Worm (Caenorhabditis elegans) whole organism, mixed stage, embryonic: ENCODE data around the gene hcp-2.

Source experiments
- M03D4.4 ChIP-seq: sonication (generic microtip); optimal IDR thresholded peaks from 2 replicates; lab custom pipeline; 2017; ENCODE audit warnings: mild to moderate bottlenecking, missing genetic modification characterization, missing compliant biosample characterization
- bed-3 ChIP-seq: fragments of 200-800 bp; sonication (Bioruptor generic); optimal IDR thresholded peaks from 3 replicates; lab custom pipeline; 2018; ENCODE audit warnings: mild to moderate bottlenecking, missing genetic modification characterization, moderate library complexity, missing compliant biosample characterization
- blmp-1 ChIP-seq: fragments of 150-350 bp; optimal IDR thresholded peaks from 2 replicates; lab custom pipeline; 2014; ENCODE audit warnings: missing biosample characterization, missing genetic modification characterization
- ceh-39 ChIP-seq: fragments of 150-350 bp; optimal IDR thresholded peaks from 2 replicates; lab custom pipeline; 2014; ENCODE audit warnings: missing biosample characterization, missing genetic modification characterization
- ceh-43 ChIP-seq: fragments of 200-800 bp; sonication (Bioruptor generic); optimal IDR thresholded peaks from 2 replicates; lab custom pipeline; 2018; ENCODE audit warnings: mild to moderate bottlenecking, missing genetic modification characterization, moderate library complexity, missing compliant biosample characterization
- ces-1 ChIP-seq: fragments of 150-350 bp; optimal IDR thresholded peaks from 2 replicates; lab custom pipeline; 2014; ENCODE audit warnings: missing biosample characterization, missing genetic modification reagents, missing genetic modification characterization
- drap-1 ChIP-seq: fragments of 200-800 bp; sonication (Bioruptor generic); optimal IDR thresholded peaks from 3 replicates; lab custom pipeline; 2018; ENCODE audit warnings: mild to moderate bottlenecking, missing genetic modification characterization, missing compliant biosample characterization
- elt-1 ChIP-seq: sonication (generic microtip); optimal IDR thresholded peaks from 2 replicates; lab custom pipeline; 2017; ENCODE audit warnings: missing genetic modification characterization, mild to moderate bottlenecking, missing compliant biosample characterization, antibody characterized with exemption, moderate library complexity, borderline replicate concordance; ENCODE audit not compliant: insufficient read depth
- elt-3 ChIP-seq: fragments of 150-350 bp; optimal IDR thresholded peaks from 2 replicates; lab custom pipeline; 2014; ENCODE audit warnings: missing biosample characterization, missing genetic modification characterization
- flh-1 ChIP-seq: fragments of 200-800 bp; sonication (Bioruptor generic); optimal IDR thresholded peaks from 2 replicates; lab custom pipeline; 2018; ENCODE audit warnings: mild to moderate bottlenecking, missing genetic modification characterization, moderate library complexity, missing compliant biosample characterization
- ham-2 ChIP-seq: fragments of 200-800 bp; sonication (Bioruptor generic); optimal IDR thresholded peaks from 2 replicates; lab custom pipeline; 2018; ENCODE audit warnings: mild to moderate bottlenecking, missing genetic modification characterization, missing compliant biosample characterization
- hlh-1 ChIP-seq: fragments of 150-350 bp; optimal IDR thresholded peaks from 2 replicates; lab custom pipeline; 2014; ENCODE audit warnings: missing biosample characterization, missing genetic modification reagents, missing genetic modification characterization
- lin-13 ChIP-seq: fragments of 150-350 bp; optimal IDR thresholded peaks from 2 replicates; lab custom pipeline; 2014; ENCODE audit warnings: missing biosample characterization, missing genetic modification characterization
- lin-32 ChIP-seq: fragments of 200-800 bp; sonication (Bioruptor generic); optimal IDR thresholded peaks from 2 replicates; lab custom pipeline; 2018; ENCODE audit warnings: mild to moderate bottlenecking, missing genetic modification characterization, missing compliant biosample characterization
- mab-5 ChIP-seq: fragments of 150-350 bp; optimal IDR thresholded peaks from 2 replicates; lab custom pipeline; 2014; ENCODE audit warnings: missing biosample characterization, missing genetic modification characterization
- mls-2 ChIP-seq: sonication (generic microtip); optimal IDR thresholded peaks from 2 replicates; lab custom pipeline; 2016; ENCODE audit warnings: mild to moderate bottlenecking, missing genetic modification characterization, moderate library complexity, missing compliant biosample characterization
- nhr-2 ChIP-seq: fragments of 150-350 bp; optimal IDR thresholded peaks from 2 replicates; lab custom pipeline; 2014; ENCODE audit warnings: missing biosample characterization, missing genetic modification characterization
- nhr-237 ChIP-seq: fragments of 150-350 bp; optimal IDR thresholded peaks from 2 replicates; lab custom pipeline; 2014; ENCODE audit warnings: missing biosample characterization, missing genetic modification characterization
- nhr-28 ChIP-seq: fragments of 150-350 bp; optimal IDR thresholded peaks from 2 replicates; lab custom pipeline; 2014; ENCODE audit warnings: missing biosample characterization, missing genetic modification characterization
- nhr-76 ChIP-seq: sonication (generic microtip); optimal IDR thresholded peaks from 2 replicates; lab custom pipeline; 2017; ENCODE audit warnings: missing biosample characterization, missing genetic modification characterization
- pha-4 ChIP-seq: fragments of 150-350 bp; optimal IDR thresholded peaks from 2 replicates; lab custom pipeline; 2018; ENCODE audit warnings: missing biosample characterization, missing genetic modification reagents, missing genetic modification characterization
- sem-2 ChIP-seq: fragments of 200-800 bp; sonication (Bioruptor generic); optimal IDR thresholded peaks from 2 replicates; lab custom pipeline; 2018; ENCODE audit warnings: mild to moderate bottlenecking, missing genetic modification characterization, missing compliant biosample characterization
- snpc-4 ChIP-seq: fragments of 150-350 bp; optimal IDR thresholded peaks from 2 replicates; lab custom pipeline; 2014; ENCODE audit warnings: missing biosample characterization, missing genetic modification characterization
- tbx-8 ChIP-seq: fragments of 200-800 bp; sonication (Bioruptor generic); optimal IDR thresholded peaks from 2 replicates; lab custom pipeline; 2018; ENCODE audit warnings: mild to moderate bottlenecking, missing genetic modification characterization, moderate library complexity, missing compliant biosample characterization
- unc-120 ChIP-seq: sonication (generic microtip); optimal IDR thresholded peaks from 2 replicates; lab custom pipeline; 2017; ENCODE audit warnings: missing genetic modification characterization, missing compliant biosample characterization; ENCODE audit not compliant: poor library complexity, severe bottlenecking
- unc-39 ChIP-seq: fragments of 150-350 bp; optimal IDR thresholded peaks from 2 replicates; lab custom pipeline; 2014; ENCODE audit warnings: missing biosample characterization, missing genetic modification characterization
- unc-62 ChIP-seq: fragments of 150-350 bp; optimal IDR thresholded peaks from 2 replicates; lab custom pipeline; 2014; ENCODE audit warnings: missing biosample characterization, missing genetic modification reagents, missing genetic modification characterization
- zip-8 ChIP-seq: fragments of 150-350 bp; optimal IDR thresholded peaks from 2 replicates; lab custom pipeline; 2014; ENCODE audit warnings: missing biosample characterization, missing genetic modification characterization
- ztf-11 ChIP-seq: fragments of 150-350 bp; optimal IDR thresholded peaks from 2 replicates; lab custom pipeline; 2014; ENCODE audit warnings: missing biosample characterization, missing genetic modification characterization

The hcp-2 gene

DNA sequence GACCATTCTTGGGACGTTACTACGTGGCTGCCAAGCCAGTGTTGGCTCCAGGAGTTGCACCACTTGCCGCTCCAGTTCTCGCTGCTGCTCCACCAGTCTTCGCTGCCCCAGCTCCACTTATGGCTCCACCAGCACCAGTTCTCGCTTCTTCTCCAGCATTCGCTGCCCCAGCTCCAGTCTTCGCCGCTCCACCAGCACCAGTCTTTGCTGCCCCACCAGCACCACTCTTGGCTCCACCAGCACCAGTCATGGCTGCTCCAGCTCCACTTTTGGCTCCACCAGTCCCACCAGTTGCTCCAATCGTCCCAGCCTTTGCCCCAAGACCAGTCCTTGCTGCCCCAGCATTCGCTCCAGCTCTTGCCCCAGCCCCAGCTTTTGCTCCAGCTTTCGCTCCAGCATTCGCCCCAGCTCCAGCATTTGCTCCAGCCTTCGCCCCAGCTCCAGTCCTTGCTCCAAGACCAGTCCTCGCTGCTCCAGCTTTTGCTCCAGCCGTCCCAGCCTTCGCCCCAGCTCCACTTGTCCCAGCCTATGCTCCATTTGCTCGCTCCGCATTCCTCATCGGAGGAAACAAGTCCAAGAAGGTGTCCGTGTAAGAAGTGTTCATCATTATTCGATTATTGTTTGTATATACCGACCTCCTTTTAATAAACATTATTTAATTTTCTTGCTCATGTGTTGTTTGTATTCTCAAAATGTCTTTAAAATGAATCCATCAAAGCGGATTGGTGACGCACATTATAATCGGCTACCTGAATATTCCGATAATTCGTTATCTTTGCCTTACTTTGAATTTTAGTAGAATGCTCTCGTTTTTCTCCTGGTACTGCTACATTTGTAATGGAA, 19.8 kb upstream of the hcp-2 start, which contains the start of gene T06E4.7:
Gene T06E4.7, plus strand, starts transcription at position 793 of the 843 bp plus-strand sequence.
- TF ChIP-seq blmp-1 (tag; lab: Kevin White, UChicago) (no peak), nhr-28 (no peak), drap-1 (no peak), nhr-2 (tag; lab: Kevin White, UChicago) (no peak), snpc-4 (tag; lab: Kevin White, UChicago) (no peak), hlh-1 (tag; lab: Kevin White, UChicago) (no peak), pha-4 (tag; lab: Kevin White, UChicago) (no peak), nhr-76 (tag; lab: Kevin White, UChicago) (no peak), ceh-43 (GFP tag; lab: Kevin White, UChicago) (no peak), lin-13 (tag; lab: Kevin White, UChicago) (no peak), unc-62 (GFP tag; lab: Kevin White, UChicago) (no peak), mab-5 (tag; lab: Kevin White, UChicago) (no peak), elt-3 (tag; lab: Kevin White, UChicago) (no peak), elt-1 (no peak), nhr-237 (no peak)

DNA sequence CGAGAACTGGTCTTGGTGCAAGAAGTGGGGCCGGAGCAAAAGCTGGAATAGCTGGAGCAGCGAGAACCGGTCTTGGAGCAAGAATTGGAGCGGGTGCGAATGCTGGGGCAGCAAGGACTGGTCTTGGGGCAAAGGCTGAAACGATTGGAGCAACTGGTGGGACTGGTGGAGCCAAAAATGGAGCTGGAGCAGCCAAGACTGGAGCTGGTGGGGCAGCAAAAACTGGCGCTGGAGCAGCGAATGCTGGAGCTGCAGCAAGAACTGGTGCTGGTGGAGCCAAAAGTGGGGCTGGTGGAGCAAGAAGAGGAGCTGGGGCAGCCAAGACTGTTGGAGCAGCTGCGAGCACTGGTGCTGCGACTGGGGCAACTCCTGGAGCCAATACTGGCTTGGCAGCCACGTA, 17.1 kb upstream of the hcp-2 start:
- TF ChIP-seq drap-1: no peak
- TF ChIP-seq nhr-28: no peak
- TF ChIP-seq bed-3 (GFP tag; lab: Kevin White, UChicago): no peak
- no peak for TF ChIP-seq nhr-237
- TF ChIP-seq zip-8: no peak
- TF ChIP-seq tbx-8 (GFP tag; lab: Kevin White, UChicago): no peak
- TF ChIP-seq ceh-39 (tag; lab: Kevin White, UChicago): no peak
- no peak for TF ChIP-seq ham-2 (GFP tag; lab: Kevin White, UChicago)
- TF ChIP-seq pha-4 (tag; lab: Kevin White, UChicago): no peak
- no peak for TF ChIP-seq ces-1 (GFP tag; lab: Kevin White, UChicago)
- no peak for TF ChIP-seq ceh-43 (GFP tag; lab: Kevin White, UChicago)
- no peak for TF ChIP-seq sem-2 (GFP tag; lab: Kevin White, UChicago)
- no peak for TF ChIP-seq mls-2 (tag; lab: Kevin White, UChicago)
- TF ChIP-seq lin-13 (tag; lab: Kevin White, UChicago): no peak
- TF ChIP-seq hlh-1 (tag; lab: Kevin White, UChicago): no peak
- TF ChIP-seq nhr-2 (tag; lab: Kevin White, UChicago): no peak
- no peak for TF ChIP-seq unc-120
- no peak for TF ChIP-seq blmp-1 (tag; lab: Kevin White, UChicago)
- no peak for TF ChIP-seq lin-32 (GFP tag; lab: Kevin White, UChicago)
- no peak for TF ChIP-seq unc-39 (tag; lab: Kevin White, UChicago)

DNA sequence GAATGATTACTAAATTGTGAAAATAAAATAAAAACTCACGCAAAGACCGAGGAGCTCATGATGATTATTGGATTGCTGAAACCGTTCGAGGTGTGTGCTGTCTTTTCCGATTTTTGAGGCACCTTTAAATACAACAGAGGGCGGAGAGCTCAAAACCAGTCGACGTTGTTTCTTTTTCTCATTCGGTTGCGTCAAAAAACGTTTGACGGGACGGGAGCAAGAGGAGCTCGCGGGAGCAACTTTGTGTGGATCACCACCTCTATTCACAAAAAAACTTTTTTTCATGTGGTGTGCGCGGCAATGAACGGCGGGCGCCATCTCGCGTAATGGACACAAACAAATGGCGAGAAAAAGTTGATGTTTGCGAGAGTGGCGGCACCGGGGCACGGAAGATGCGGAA, 16.5 kb upstream of the hcp-2 start, which contains the start of gene idpc-3:
Gene idpc-3, minus strand, starts transcription at position 101 of the 400 bp plus-strand sequence.
- TF ChIP-seq zip-8 (no peak), ceh-39 (tag; lab: Kevin White, UChicago) (no peak), M03D4.4 (tag; lab: Kevin White, UChicago) (no peak), elt-3 (tag; lab: Kevin White, UChicago) (no peak), unc-39 (tag; lab: Kevin White, UChicago) (no peak), ceh-43 (GFP tag; lab: Kevin White, UChicago) (no peak), ztf-11 (tag; lab: Kevin White, UChicago) (no peak), lin-13 (tag; lab: Kevin White, UChicago) (no peak), blmp-1 (tag; lab: Kevin White, UChicago) (no peak), sem-2 (GFP tag; lab: Kevin White, UChicago) (no peak), flh-1 (GFP tag; lab: Kevin White, UChicago) (no peak), unc-62 (GFP tag; lab: Kevin White, UChicago) (no peak), drap-1 (no peak), nhr-2 (tag; lab: Kevin White, UChicago) (no peak)
- TF ChIP-seq, all 35 proteins: peak for 0

DNA sequence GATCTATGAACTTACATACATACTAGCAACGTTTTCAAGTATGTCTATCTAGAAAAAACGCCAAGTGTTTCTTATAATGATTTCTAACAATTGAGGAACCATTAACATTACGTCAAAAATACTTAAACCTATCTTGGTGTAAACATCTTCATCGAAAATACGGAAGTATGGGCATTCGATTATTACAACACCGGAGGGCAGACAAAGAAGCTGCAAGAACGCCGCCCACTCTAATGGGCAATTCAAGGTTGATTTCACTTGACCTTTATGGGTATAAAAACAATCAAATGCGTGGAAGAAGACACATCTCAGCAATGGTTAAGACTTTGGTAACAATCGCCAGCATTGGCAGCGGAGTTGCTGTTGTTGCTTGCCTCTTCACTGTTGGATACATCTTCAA, 16.0 kb upstream of the hcp-2 start, which contains the start of gene col-146:
Gene col-146, plus strand, starts transcription at position 301 of the 400 bp plus-strand sequence.
- TF ChIP-seq ztf-11 (tag; lab: Kevin White, UChicago): no peak
- TF ChIP-seq lin-13 (tag; lab: Kevin White, UChicago): no peak
